Fruit fly (Drosophila melanogaster) whole organism, prepupa: Measurements from ENCODE around the gene betaTub65B.

ENCODE experiments used
- Blimp-1 ChIP-seq: fragments of 200-800 bp; sonication (Bioruptor generic); optimal IDR thresholded peaks from 3 replicates; lab custom pipeline; 2017; ENCODE audit warnings: missing biosample characterization, missing genetic modification characterization, mild to moderate bottlenecking, moderate library complexity, missing genetic modification reagents
- CG10669 ChIP-seq: fragments of 200-800 bp; sonication (Bioruptor generic); optimal IDR thresholded peaks from 3 replicates; lab custom pipeline; 2018; ENCODE audit warnings: missing biosample characterization, mild to moderate bottlenecking, missing genetic modification characterization, moderate library complexity
- CG11762 ChIP-seq: fragments of 200-800 bp; sonication (Bioruptor generic); optimal IDR thresholded peaks from 3 replicates; lab custom pipeline; 2016; ENCODE audit warnings: missing biosample characterization, missing genetic modification characterization; ENCODE audit not compliant: insufficient read depth
- CG15336 ChIP-seq: fragments of 200-800 bp; sonication (Bioruptor generic); IDR thresholded peaks from 2 replicates; pipeline ENCODE4 v1.3.6; 2022; ENCODE audit warnings: missing biosample characterization, missing genetic modification characterization
- CG1621 ChIP-seq: fragments of 200-800 bp; sonication (Bioruptor generic); optimal IDR thresholded peaks from 3 replicates; lab custom pipeline; 2018; ENCODE audit warnings: missing biosample characterization, mild to moderate bottlenecking, missing genetic modification characterization
- CG16779 ChIP-seq: fragments of 200-800 bp; sonication (Bioruptor generic); optimal IDR thresholded peaks from 3 replicates; lab custom pipeline; 2017; ENCODE audit warnings: missing biosample characterization, mild to moderate bottlenecking, missing genetic modification characterization
- CG3032 ChIP-seq: fragments of 200-800 bp; optimal IDR thresholded peaks from 2 replicates; lab custom pipeline; 2019; ENCODE audit warnings: missing biosample characterization, mild to moderate bottlenecking, missing genetic modification characterization, moderate library complexity
- CG34406 ChIP-seq: fragments of 200-800 bp; sonication (Bioruptor generic); optimal IDR thresholded peaks from 3 replicates; lab custom pipeline; 2016; ENCODE audit warnings: missing biosample characterization, missing genetic modification characterization
- CG3919 ChIP-seq: fragments of 200-800 bp; sonication (Bioruptor generic); optimal IDR thresholded peaks from 3 replicates; lab custom pipeline; 2016; ENCODE audit warnings: missing biosample characterization, missing genetic modification characterization
- CG4318 ChIP-seq: fragments of 200-800 bp; sonication (Bioruptor generic); optimal IDR thresholded peaks from 3 replicates; lab custom pipeline; 2017; ENCODE audit warnings: missing biosample characterization, mild to moderate bottlenecking, missing genetic modification characterization
- CG6163 ChIP-seq: fragments of 200-800 bp; sonication (Bioruptor generic); IDR thresholded peaks from 3 replicates; pipeline ENCODE4 v1.3.6; 2022; ENCODE audit warnings: missing biosample characterization, missing genetic modification characterization
- CG6792 ChIP-seq: fragments of 200-800 bp; sonication (Bioruptor generic); optimal IDR thresholded peaks from 3 replicates; lab custom pipeline; 2016; ENCODE audit warnings: missing biosample characterization, missing genetic modification characterization
- CG6854 ChIP-seq: fragments of 200-800 bp; sonication (Bioruptor generic); optimal IDR thresholded peaks from 2 replicates; lab custom pipeline; 2017; ENCODE audit warnings: missing biosample characterization, mild to moderate bottlenecking, missing genetic modification characterization
- CG7368 ChIP-seq: fragments of 200-800 bp; sonication (Bioruptor generic); optimal IDR thresholded peaks from 3 replicates; lab custom pipeline; 2016; ENCODE audit warnings: missing biosample characterization, missing genetic modification characterization
- CG8119 ChIP-seq: fragments of 200-800 bp; sonication (Bioruptor generic); IDR thresholded peaks from 3 replicates; pipeline ENCODE4 v1.3.6; 2022; ENCODE audit warnings: missing biosample characterization, missing genetic modification characterization
- CG8319 ChIP-seq: fragments of 200-800 bp; sonication (Bioruptor generic); optimal IDR thresholded peaks from 3 replicates; lab custom pipeline; 2016; ENCODE audit warnings: missing biosample characterization, missing genetic modification characterization
- CG8632 ChIP-seq: fragments of 200-800 bp; sonication (Bioruptor generic); optimal IDR thresholded peaks from 3 replicates; lab custom pipeline; 2016; ENCODE audit warnings: missing biosample characterization, missing genetic modification characterization
- CG9139 ChIP-seq: fragments of 200-800 bp; sonication (Bioruptor generic); optimal IDR thresholded peaks from 3 replicates; lab custom pipeline; 2017; ENCODE audit warnings: missing biosample characterization, mild to moderate bottlenecking, missing genetic modification characterization
- Eip78C ChIP-seq: fragments of 200-800 bp; sonication (Bioruptor generic); peaks from one replicate; lab custom pipeline; 2016; ENCODE audit warnings: missing biosample characterization, missing genetic modification characterization
- Eip93F ChIP-seq: fragments of 200-800 bp; sonication (Bioruptor generic); optimal IDR thresholded peaks from 2 replicates; lab custom pipeline; 2016; ENCODE audit warnings: missing biosample characterization, mild to moderate bottlenecking, missing genetic modification characterization
- Ets21C ChIP-seq: fragments of 200-800 bp; sonication (Bioruptor generic); optimal IDR thresholded peaks from 3 replicates; lab custom pipeline; 2016; ENCODE audit warnings: missing biosample characterization, missing genetic modification characterization
- Ets96B ChIP-seq: fragments of 200-800 bp; optimal IDR thresholded peaks from 2 replicates; lab custom pipeline; 2019; ENCODE audit warnings: missing biosample characterization, mild to moderate bottlenecking, missing genetic modification characterization, moderate library complexity
- Hr38 ChIP-seq: sonication (Bioruptor generic); optimal IDR thresholded peaks from 2 replicates; lab custom pipeline; 2016; ENCODE audit warnings: missing biosample characterization, missing genetic modification characterization
- Hr39 ChIP-seq: fragments of 200-800 bp; sonication (Bioruptor generic); optimal IDR thresholded peaks from 2 replicates; lab custom pipeline; 2016; ENCODE audit warnings: missing biosample characterization, missing genetic modification characterization
- Hr4 ChIP-seq: fragments of 200-800 bp; sonication (Bioruptor generic); optimal IDR thresholded peaks from 3 replicates; lab custom pipeline; 2016; ENCODE audit warnings: missing biosample characterization, missing genetic modification characterization
- Lpt ChIP-seq: fragments of 200-800 bp; sonication (Bioruptor generic); optimal IDR thresholded peaks from 3 replicates; lab custom pipeline; 2016; ENCODE audit warnings: missing biosample characterization, missing genetic modification characterization
- Met ChIP-seq: fragments of 200-800 bp; sonication (Bioruptor generic); optimal IDR thresholded peaks from 3 replicates; lab custom pipeline; 2016; ENCODE audit warnings: missing biosample characterization, missing genetic modification characterization
- OdsH ChIP-seq: fragments of 200-800 bp; sonication (Bioruptor generic); optimal IDR thresholded peaks from 3 replicates; lab custom pipeline; 2016; ENCODE audit warnings: missing biosample characterization, missing genetic modification characterization
- Smox ChIP-seq: fragments of 200-800 bp; sonication (Bioruptor generic); optimal IDR thresholded peaks from 3 replicates; lab custom pipeline; 2016; ENCODE audit warnings: missing biosample characterization, missing genetic modification characterization
- Sox102F ChIP-seq: fragments of 200-800 bp; sonication (Bioruptor generic); optimal IDR thresholded peaks from 2 replicates; lab custom pipeline; 2016; ENCODE audit warnings: missing biosample characterization, mild to moderate bottlenecking, missing genetic modification characterization
- Sox15 ChIP-seq: fragments of 200-800 bp; sonication (Bioruptor generic); optimal IDR thresholded peaks from 3 replicates; lab custom pipeline; 2016; ENCODE audit warnings: missing biosample characterization, missing genetic modification characterization
- achi ChIP-seq: fragments of 200-800 bp; sonication (Bioruptor generic); optimal IDR thresholded peaks from 3 replicates; lab custom pipeline; 2016; ENCODE audit warnings: missing biosample characterization, missing genetic modification characterization
- acj6 ChIP-seq: fragments of 200-800 bp; sonication (Bioruptor generic); optimal IDR thresholded peaks from 3 replicates; lab custom pipeline; 2016; ENCODE audit warnings: missing biosample characterization, missing genetic modification characterization
- dac ChIP-seq: fragments of 200-800 bp; sonication (Bioruptor generic); optimal IDR thresholded peaks from 2 replicates; lab custom pipeline; 2017; ENCODE audit warnings: missing biosample characterization, mild to moderate bottlenecking, missing genetic modification characterization
- eg ChIP-seq: fragments of 200-800 bp; sonication (Bioruptor generic); IDR thresholded peaks from 3 replicates; pipeline ENCODE4 v1.3.6; 2022; ENCODE audit warnings: missing biosample characterization, missing genetic modification characterization
- esn ChIP-seq: fragments of 200-800 bp; sonication (Bioruptor generic); optimal IDR thresholded peaks from 2 replicates; lab custom pipeline; 2016; ENCODE audit warnings: missing biosample characterization, mild to moderate bottlenecking, missing genetic modification characterization, moderate library complexity
- fd59A ChIP-seq: fragments of 200-800 bp; sonication (Bioruptor generic); optimal IDR thresholded peaks from 2 replicates; lab custom pipeline; 2017; ENCODE audit warnings: missing biosample characterization, mild to moderate bottlenecking, missing genetic modification characterization, missing genetic modification reagents
- fd85E ChIP-seq: fragments of 200-800 bp; sonication (Bioruptor generic); optimal IDR thresholded peaks from 3 replicates; lab custom pipeline; 2016; ENCODE audit warnings: missing biosample characterization, missing genetic modification characterization
- fkh ChIP-seq: fragments of 200-800 bp; sonication (Bioruptor generic); optimal IDR thresholded peaks from 3 replicates; lab custom pipeline; 2017; ENCODE audit warnings: missing biosample characterization, mild to moderate bottlenecking, missing genetic modification characterization, moderate library complexity
- lz ChIP-seq: fragments of 200-800 bp; sonication (Bioruptor generic); optimal IDR thresholded peaks from 3 replicates; lab custom pipeline; 2016; ENCODE audit warnings: missing biosample characterization, missing genetic modification characterization
- net ChIP-seq: fragments of 200-800 bp; sonication (Bioruptor generic); optimal IDR thresholded peaks from 3 replicates; lab custom pipeline; 2016; ENCODE audit warnings: missing biosample characterization, missing genetic modification characterization
- pdm3 ChIP-seq: fragments of 200-800 bp; sonication (Bioruptor generic); optimal IDR thresholded peaks from 3 replicates; lab custom pipeline; 2016; ENCODE audit warnings: missing biosample characterization, missing genetic modification characterization
- salr ChIP-seq, 2 experiments: fragments of 200-800 bp; sonication (Bioruptor generic); optimal IDR thresholded peaks; 3 replicates each; lab custom pipeline; 2016 to 2018; ENCODE audit warnings: missing biosample characterization in 2 of 2, missing genetic modification characterization in 2 of 2, mild to moderate bottlenecking in 1 of 2
- spab ChIP-seq: fragments of 200-800 bp; sonication (Bioruptor generic); optimal IDR thresholded peaks from 2 replicates; lab custom pipeline; 2017; ENCODE audit warnings: missing biosample characterization, mild to moderate bottlenecking, missing genetic modification characterization, missing genetic modification reagents
- ss ChIP-seq, 2 experiments: fragments of 200-800 bp; sonication (Bioruptor generic); optimal IDR thresholded peaks; 2 replicates in 1 of 2; 3 replicates in 1 of 2; lab custom pipeline; 2017 to 2018; ENCODE audit warnings: mild to moderate bottlenecking in 2 of 2, missing biosample characterization in 2 of 2, missing genetic modification characterization in 2 of 2, moderate library complexity in 1 of 2
- topi ChIP-seq: fragments of 200-800 bp; sonication (Bioruptor generic); optimal IDR thresholded peaks from 3 replicates; lab custom pipeline; 2016; ENCODE audit warnings: missing biosample characterization, missing genetic modification characterization
- vri ChIP-seq: fragments of 200-800 bp; sonication (Bioruptor generic); optimal IDR thresholded peaks from 3 replicates; lab custom pipeline; 2016; ENCODE audit warnings: missing biosample characterization, mild to moderate bottlenecking, missing genetic modification characterization

The betaTub65B gene

DNA sequence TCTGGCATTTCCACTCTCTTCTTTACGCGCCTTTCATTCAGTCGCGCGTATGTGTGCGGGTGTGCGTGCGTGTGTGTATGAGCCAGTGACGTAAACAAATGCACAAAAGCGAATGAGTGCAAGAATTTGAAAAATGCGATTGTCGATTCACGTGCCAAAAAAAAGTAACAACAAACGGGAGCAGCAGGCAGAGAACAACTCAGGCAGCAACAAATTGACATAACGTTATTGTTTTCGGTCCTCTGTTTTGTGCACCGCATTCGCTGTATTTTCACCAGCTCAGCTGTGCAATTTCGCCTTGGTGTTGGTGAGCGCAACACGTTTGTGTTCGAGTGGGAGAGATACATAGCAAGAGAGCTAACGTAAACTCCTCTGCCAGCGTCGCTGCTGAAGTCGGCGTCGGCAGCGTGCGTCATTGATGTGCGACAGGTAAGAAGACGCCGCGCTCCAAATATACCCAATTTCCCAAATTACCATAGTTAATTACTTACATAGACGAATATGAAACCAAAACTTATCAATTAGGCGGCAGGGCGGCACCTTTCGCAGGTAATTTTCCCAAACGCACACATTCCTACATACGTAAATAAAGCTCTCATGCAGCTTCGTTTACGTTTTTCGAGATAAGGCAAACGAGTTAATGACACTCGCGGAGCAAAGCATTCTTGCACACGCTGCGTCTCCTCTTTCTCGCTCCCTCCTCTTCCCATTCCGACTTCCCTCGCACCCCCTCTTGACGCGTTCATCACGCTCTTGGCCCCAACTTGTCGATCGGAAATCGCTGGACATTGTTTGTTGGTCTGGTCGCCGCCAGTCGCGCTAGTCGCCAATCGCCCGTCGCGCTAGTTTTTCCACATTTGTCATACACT, 34.2 kb upstream of the betaTub65B start (continued):
- TF ChIP-seq CG6792 (GFP tag; lab: Kevin White, UChicago) (no peak), Sox15 (no peak), CG9139 (GFP tag; lab: Kevin White, UChicago) (no peak), eg (GFP tag; lab: Robert Waterston, UW) (no peak), CG6163 (peak; percentile 43; the same call in 1 of the 3 replicates), Lpt (GFP tag; lab: Kevin White, UChicago) (peak; percentile 13), Ets96B (tag; lab: Kevin White, UChicago) (no peak), topi (GFP tag; lab: Kevin White, UChicago) (no peak), net (GFP tag; lab: Kevin White, UChicago) (no peak), Smox (GFP tag; lab: Kevin White, UChicago) (no peak), Eip93F (GFP tag; lab: Kevin White, UChicago) (no peak), CG15336 (GFP tag; lab: Robert Waterston, UW) (no peak), acj6 (GFP tag; lab: Kevin White, UChicago) (no peak), esn (no peak), CG16779 (tag; lab: Kevin White, UChicago) (peak; percentile 7), vri (GFP tag; lab: Kevin White, UChicago) (peak; percentile 57), Blimp-1 (GFP tag; lab: Kevin White, UChicago) (no peak), Sox102F (GFP tag; lab: Kevin White, UChicago) (no peak), CG3032 (tag; lab: Kevin White, UChicago) (no peak), CG8319 (GFP tag; lab: Kevin White, UChicago) (no peak), CG8632 (GFP tag; lab: Kevin White, UChicago) (no peak), CG11762 (GFP tag; lab: Kevin White, UChicago) (no peak)

- TF ChIP-seq acj6 (GFP tag; lab: Kevin White, UChicago): no peak
- TF ChIP-seq CG34406: no peak
- TF ChIP-seq CG6163: no peak; the same call in 2 of the 3 replicates
- no peak for TF ChIP-seq CG6854 (GFP tag; lab: Kevin White, UChicago)
- TF ChIP-seq Hr39 (GFP tag; lab: Kevin White, UChicago): no peak
- no peak for TF ChIP-seq CG3919
- TF ChIP-seq CG10669 (GFP tag; lab: Kevin White, UChicago): no peak
- peak; percentile 17 for TF ChIP-seq CG4318 (GFP tag; lab: Kevin White, UChicago)
- TF ChIP-seq OdsH (GFP tag; lab: Kevin White, UChicago): no peak
- peak; percentile 54 for TF ChIP-seq Hr4 (GFP tag; lab: Kevin White, UChicago)
- no peak for TF ChIP-seq Ets96B (tag; lab: Kevin White, UChicago)
- peak; percentile 62; the same call in 2 of the 3 replicates for TF ChIP-seq eg (GFP tag; lab: Robert Waterston, UW)
- TF ChIP-seq achi (GFP tag; lab: Kevin White, UChicago): no peak
- TF ChIP-seq CG1621 (tag; lab: Kevin White, UChicago): no peak
- no peak for TF ChIP-seq Hr38 (GFP tag; lab: Kevin White, UChicago)
- TF ChIP-seq CG15336 (GFP tag; lab: Robert Waterston, UW): peak; percentile 52; the same call in 1 of the 2 replicates
- peak; percentile 19 for TF ChIP-seq Eip78C
- no peak for TF ChIP-seq salr (GFP tag; optimal IDR thresholded peaks at IDR 0.05; lab: Kevin White, UChicago)
- TF ChIP-seq fd59A (GFP tag; lab: Kevin White, UChicago): no peak
- TF ChIP-seq CG8119 (GFP tag; lab: Robert Waterston, UW): peak; percentile 52
- no peak for TF ChIP-seq Ets21C (GFP tag; lab: Kevin White, UChicago)
- TF ChIP-seq fkh (GFP tag; lab: Kevin White, UChicago): no peak
- TF ChIP-seq Met: no peak
- no peak for TF ChIP-seq ss (GFP tag; optimal IDR thresholded peaks at IDR 0.05; lab: Kevin White, UChicago)
- no peak for TF ChIP-seq CG16779 (tag; lab: Kevin White, UChicago)
- TF ChIP-seq spab (GFP tag; lab: Kevin White, UChicago): no peak
- TF ChIP-seq Eip93F (GFP tag; lab: Kevin White, UChicago): no peak
- no peak for TF ChIP-seq dac (GFP tag; lab: Kevin White, UChicago)
- TF ChIP-seq vri (GFP tag; lab: Kevin White, UChicago): no peak
- TF ChIP-seq CG7368 (GFP tag; lab: Kevin White, UChicago): no peak
- TF ChIP-seq pdm3 (GFP tag; lab: Kevin White, UChicago): peak; percentile 11
- TF ChIP-seq Blimp-1 (GFP tag; lab: Kevin White, UChicago): no peak
- TF ChIP-seq CG9139 (GFP tag; lab: Kevin White, UChicago): no peak
- no peak for TF ChIP-seq CG8632 (GFP tag; lab: Kevin White, UChicago)
- no peak for TF ChIP-seq lz (GFP tag; lab: Kevin White, UChicago)
- TF ChIP-seq fd85E (GFP tag; lab: Kevin White, UChicago): no peak
- TF ChIP-seq topi (GFP tag; lab: Kevin White, UChicago): no peak
Observed at dm6 chr3L:6496922-6497232, 33.7 kb upstream of the betaTub65B start.
